Worm (Caenorhabditis elegans) whole organism, midembryonic: ENCODE results near the gene oac-30.

Source experiments
- T22C8.4 ChIP-seq: fragments of 200-800 bp; sonication (Bioruptor generic); IDR thresholded peaks from 2 replicates; pipeline ENCODE4 v1.3.6; 2022; ENCODE audit warnings: missing genetic modification characterization, missing compliant biosample characterization
- ref-1 ChIP-seq: fragments of 200-800 bp; sonication (Bioruptor generic); conservative IDR thresholded peaks from 2 replicates; pipeline ENCODE4 v1.3.6; 2022; ENCODE audit warnings: missing genetic modification reagents, missing genetic modification characterization, missing compliant biosample characterization

DNA sequence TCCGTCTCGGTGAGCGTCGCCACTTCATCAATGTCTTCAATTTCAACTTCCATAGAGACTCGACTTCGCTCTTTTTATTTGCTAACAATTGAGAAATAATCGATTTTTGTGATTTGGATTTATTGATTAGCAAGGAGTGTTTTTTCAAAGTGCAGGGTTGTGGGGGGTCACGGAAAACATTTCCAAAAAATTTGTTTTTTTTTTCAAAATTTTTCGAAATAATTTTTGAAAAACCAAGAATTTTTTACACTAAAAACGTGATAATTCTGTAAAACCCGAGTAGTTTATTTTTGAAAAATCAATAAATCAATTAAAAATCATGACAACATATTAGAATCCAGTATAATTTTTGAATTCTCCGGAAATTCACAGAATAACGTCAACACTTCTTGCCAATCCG is 8.7 kb upstream of the oac-30 start, which contains the start of gene Y57G7A.5:
- TF ChIP-seq ref-1, result no peak
- TF ChIP-seq T22C8.4, result no peak
